Fruit fly (Drosophila melanogaster) whole organism, embryonic: ENCODE measurements around the gene Ube3a.

Experiments used
- Atf6 ChIP-seq: fragments of 200-800 bp; sonication (Bioruptor generic); IDR thresholded peaks from 2 replicates; pipeline ENCODE4 v1.3.6; 2022; ENCODE audit warnings: missing biosample characterization, missing genetic modification characterization
- B-H2 ChIP-seq: fragments of 200-800 bp; sonication (Bioruptor generic); optimal IDR thresholded peaks from 2 replicates; lab custom pipeline; 2018; ENCODE audit warnings: missing biosample characterization, mild to moderate bottlenecking, missing genetic modification characterization
- CG10274 ChIP-seq: fragments of 200-800 bp; sonication (Bioruptor generic); optimal IDR thresholded peaks from 3 replicates; lab custom pipeline; 2017; ENCODE audit warnings: missing biosample characterization, mild to moderate bottlenecking, missing genetic modification characterization
- CG11093 ChIP-seq: fragments of 200-800 bp; sonication (Bioruptor generic); IDR thresholded peaks from 3 replicates; pipeline ENCODE4 v1.3.6; 2022; ENCODE audit warnings: missing biosample characterization, missing genetic modification characterization
- CG12104 ChIP-seq: fragments of 200-800 bp; sonication (Bioruptor generic); optimal IDR thresholded peaks from 3 replicates; lab custom pipeline; 2016; ENCODE audit warnings: missing biosample characterization, missing genetic modification characterization
- CG1233 ChIP-seq: fragments of 200-800 bp; sonication (Bioruptor generic); optimal IDR thresholded peaks from 4 replicates; lab custom pipeline; 2018; ENCODE audit warnings: missing biosample characterization, mild to moderate bottlenecking, missing genetic modification characterization
- CG12659 ChIP-seq: fragments of 200-800 bp; sonication (Bioruptor generic); optimal IDR thresholded peaks from 3 replicates; lab custom pipeline; 2017; ENCODE audit warnings: mild to moderate bottlenecking, missing biosample characterization, missing genetic modification reagents, missing genetic modification characterization
- CG13775 ChIP-seq: fragments of 200-800 bp; sonication (Bioruptor generic); optimal IDR thresholded peaks from 3 replicates; lab custom pipeline; 2017; ENCODE audit warnings: missing biosample characterization, mild to moderate bottlenecking, missing genetic modification characterization
- CG15696 ChIP-seq: fragments of 200-800 bp; sonication (Bioruptor generic); optimal IDR thresholded peaks from 2 replicates; lab custom pipeline; 2019; ENCODE audit warnings: missing biosample characterization, mild to moderate bottlenecking, missing genetic modification characterization, moderate library complexity
- CG16779 ChIP-seq: fragments of 200-800 bp; sonication (Bioruptor generic); IDR thresholded peaks from 2 replicates; pipeline ENCODE4 v1.3.6; 2022; ENCODE audit warnings: missing biosample characterization, missing genetic modification characterization
- CG16863 ChIP-seq: fragments of 200-800 bp; sonication (Bioruptor generic); optimal IDR thresholded peaks from 3 replicates; lab custom pipeline; 2016; ENCODE audit warnings: missing biosample characterization, missing genetic modification characterization
- CG17361 ChIP-seq: fragments of 200-800 bp; sonication (Bioruptor generic); IDR thresholded peaks from 3 replicates; pipeline ENCODE4 v1.3.6; 2022; ENCODE audit warnings: missing biosample characterization, missing genetic modification characterization
- CG17829 ChIP-seq: fragments of 200-800 bp; optimal IDR thresholded peaks from 2 replicates; lab custom pipeline; 2019; ENCODE audit warnings: missing biosample characterization, mild to moderate bottlenecking, missing genetic modification characterization, moderate library complexity
- CG3163 ChIP-seq: fragments of 200-800 bp; sonication (Bioruptor generic); optimal IDR thresholded peaks from 3 replicates; lab custom pipeline; 2016; ENCODE audit warnings: missing biosample characterization, missing genetic modification characterization
- CG32767 ChIP-seq: fragments of 200-800 bp; sonication (Bioruptor generic); IDR thresholded peaks from 2 replicates; pipeline ENCODE4 v1.3.6; 2022; ENCODE audit warnings: missing biosample characterization, missing genetic modification characterization
- CG4282 ChIP-seq: fragments of 200-800 bp; sonication (Bioruptor generic); optimal IDR thresholded peaks from 2 replicates; lab custom pipeline; 2016; ENCODE audit warnings: missing biosample characterization, missing genetic modification characterization
- CG4360 ChIP-seq: fragments of 200-800 bp; sonication (Bioruptor generic); IDR thresholded peaks from 2 replicates; pipeline ENCODE4 v1.3.6; 2022; ENCODE audit warnings: missing biosample characterization, missing genetic modification characterization
- CG5245 ChIP-seq: fragments of 200-800 bp; sonication (Bioruptor generic); optimal IDR thresholded peaks from 3 replicates; lab custom pipeline; 2016; ENCODE audit warnings: missing biosample characterization, missing genetic modification characterization
- CG6175 ChIP-seq: fragments of 200-800 bp; sonication (Bioruptor generic); IDR thresholded peaks from 3 replicates; pipeline ENCODE4 v1.3.6; 2022; ENCODE audit warnings: missing biosample characterization, missing genetic modification characterization
- CG6654 ChIP-seq: fragments of 200-800 bp; sonication (Bioruptor generic); optimal IDR thresholded peaks from 2 replicates; lab custom pipeline; 2017; ENCODE audit warnings: missing biosample characterization, mild to moderate bottlenecking, missing genetic modification characterization
- CG6765 ChIP-seq: fragments of 200-800 bp; sonication (Bioruptor generic); optimal IDR thresholded peaks from 3 replicates; lab custom pipeline; 2017; ENCODE audit warnings: missing biosample characterization, mild to moderate bottlenecking, missing genetic modification characterization
- CG7372 ChIP-seq: fragments of 200-800 bp; sonication (Bioruptor generic); IDR thresholded peaks from 2 replicates; pipeline ENCODE4 v1.3.6; 2022; ENCODE audit warnings: missing biosample characterization, missing genetic modification characterization
- CG8281 ChIP-seq: fragments of 200-800 bp; sonication (Bioruptor generic); optimal IDR thresholded peaks from 2 replicates; lab custom pipeline; 2018; ENCODE audit warnings: missing biosample characterization, mild to moderate bottlenecking, missing genetic modification characterization, moderate library complexity
- Dbx ChIP-seq: fragments of 200-800 bp; sonication (Bioruptor generic); IDR thresholded peaks from 3 replicates; pipeline ENCODE4 v1.3.6; 2022; ENCODE audit warnings: missing biosample characterization, missing genetic modification characterization
- E2f1 ChIP-seq: fragments of 200-800 bp; sonication (Bioruptor generic); IDR thresholded peaks from 2 replicates; pipeline ENCODE4 v1.3.6; 2022; ENCODE audit warnings: missing biosample characterization, missing genetic modification characterization
- Ets97D ChIP-seq: fragments of 200-800 bp; sonication (Bioruptor generic); optimal IDR thresholded peaks from 3 replicates; lab custom pipeline; 2016; ENCODE audit warnings: missing biosample characterization, missing genetic modification characterization
- MESR4 ChIP-seq: fragments of 200-800 bp; sonication (Bioruptor generic); optimal IDR thresholded peaks from 2 replicates; lab custom pipeline; 2018; ENCODE audit warnings: missing biosample characterization, mild to moderate bottlenecking, missing genetic modification characterization, moderate library complexity
- Meics ChIP-seq: fragments of 200-800 bp; sonication (Bioruptor generic); optimal IDR thresholded peaks from 2 replicates; lab custom pipeline; 2017; ENCODE audit warnings: missing biosample characterization, mild to moderate bottlenecking, missing genetic modification characterization
- Mes4 ChIP-seq: fragments of 200-800 bp; sonication (Bioruptor generic); optimal IDR thresholded peaks from 2 replicates; lab custom pipeline; 2016; ENCODE audit warnings: missing biosample characterization, missing genetic modification characterization
- Myb ChIP-seq: fragments of 200-800 bp; sonication (Bioruptor generic); optimal IDR thresholded peaks from 2 replicates; lab custom pipeline; 2016; ENCODE audit warnings: missing biosample characterization, missing genetic modification characterization
- NfI ChIP-seq: fragments of 200-800 bp; sonication (Bioruptor generic); optimal IDR thresholded peaks from 3 replicates; lab custom pipeline; 2018; ENCODE audit warnings: missing biosample characterization, mild to moderate bottlenecking, missing genetic modification characterization, moderate library complexity
- Poxn ChIP-seq: fragments of 200-800 bp; sonication (Bioruptor generic); IDR thresholded peaks from 2 replicates; pipeline ENCODE4 v1.3.6; 2022; ENCODE audit warnings: missing biosample characterization, missing genetic modification characterization
- ap ChIP-seq: fragments of 200-800 bp; sonication (Bioruptor generic); IDR thresholded peaks from 2 replicates; pipeline ENCODE4 v1.3.6; 2022; ENCODE audit warnings: missing biosample characterization, missing genetic modification characterization
- bbx ChIP-seq: fragments of 200-800 bp; sonication (Bioruptor generic); IDR thresholded peaks from 2 replicates; pipeline ENCODE4 v1.3.6; 2022; ENCODE audit warnings: missing biosample characterization, missing genetic modification characterization; ENCODE audit not compliant: partially characterized antibody
- bcd ChIP-seq: fragments of 200-800 bp; sonication (Bioruptor generic); optimal IDR thresholded peaks from 2 replicates; lab custom pipeline; 2017; ENCODE audit warnings: missing biosample characterization, mild to moderate bottlenecking, missing genetic modification characterization
- caup ChIP-seq: fragments of 200-800 bp; sonication (Bioruptor generic); optimal IDR thresholded peaks from 3 replicates; lab custom pipeline; 2017; ENCODE audit warnings: missing biosample characterization, mild to moderate bottlenecking, missing genetic modification characterization, moderate library complexity; ENCODE audit not compliant: severe bottlenecking
- cg ChIP-seq: fragments of 200-800 bp; sonication (Bioruptor generic); optimal IDR thresholded peaks from 3 replicates; lab custom pipeline; 2019; ENCODE audit warnings: missing biosample characterization, mild to moderate bottlenecking, missing genetic modification characterization, moderate library complexity
- corto ChIP-seq: fragments of 200-800 bp; sonication (Bioruptor generic); optimal IDR thresholded peaks from 2 replicates; lab custom pipeline; 2016; ENCODE audit warnings: missing biosample characterization, mild to moderate bottlenecking, missing genetic modification characterization, moderate library complexity
- grn ChIP-seq: fragments of 200-800 bp; sonication (Bioruptor generic); optimal IDR thresholded peaks from 3 replicates; lab custom pipeline; 2017; ENCODE audit warnings: missing biosample characterization, missing genetic modification characterization
- hth ChIP-seq: fragments of >200 bp; optimal IDR thresholded peaks from 2 replicates; lab custom pipeline; 2017; ENCODE audit warnings: inconsistent platforms
- inv ChIP-seq: fragments of 200-800 bp; sonication (Bioruptor generic); IDR thresholded peaks from 2 replicates; pipeline ENCODE4 v1.3.6; 2022; ENCODE audit warnings: missing biosample characterization, missing genetic modification characterization; ENCODE audit not compliant: partially characterized antibody
- p53 ChIP-seq: fragments of 200-800 bp; sonication (Bioruptor generic); optimal IDR thresholded peaks from 2 replicates; lab custom pipeline; 2016; ENCODE audit warnings: missing biosample characterization, missing genetic modification characterization
- pb ChIP-seq: fragments of 200-800 bp; sonication (Bioruptor generic); optimal IDR thresholded peaks from 3 replicates; lab custom pipeline; 2016; ENCODE audit warnings: missing biosample characterization, missing genetic modification characterization
- peb ChIP-seq: fragments of 200-800 bp; sonication (Bioruptor generic); IDR thresholded peaks from 2 replicates; pipeline ENCODE4 v1.3.6; 2022; ENCODE audit warnings: missing biosample characterization, missing genetic modification characterization
- pita ChIP-seq: fragments of 200-800 bp; sonication (Bioruptor generic); optimal IDR thresholded peaks from 2 replicates; lab custom pipeline; 2017; ENCODE audit warnings: missing biosample characterization, mild to moderate bottlenecking, missing genetic modification characterization
- sc ChIP-seq, 3 experiments: fragments of >200 bp in 2 of 3; fragments of 200-800 bp in 1 of 3; sonication (Bioruptor generic) in 1 of 3; optimal IDR thresholded peaks; 2 replicates in 2 of 3; 3 replicates in 1 of 3; lab custom pipeline; 2017; ENCODE audit warnings: mild to moderate bottlenecking in 1 of 3, missing biosample characterization in 1 of 3, missing genetic modification characterization in 1 of 3, missing genetic modification reagents in 1 of 3
- sisA ChIP-seq: fragments of 200-800 bp; sonication (Bioruptor generic); IDR thresholded peaks from 2 replicates; pipeline ENCODE4 v1.3.6; 2022; ENCODE audit warnings: missing biosample characterization, missing genetic modification characterization
- slp2 ChIP-seq: fragments of 200-800 bp; sonication (Bioruptor generic); optimal IDR thresholded peaks from 2 replicates; lab custom pipeline; 2016; ENCODE audit warnings: missing biosample characterization, missing genetic modification characterization
- unpg ChIP-seq: fragments of 200-800 bp; sonication (Bioruptor generic); optimal IDR thresholded peaks from 3 replicates; lab custom pipeline; 2018; ENCODE audit warnings: missing biosample characterization, mild to moderate bottlenecking, missing genetic modification characterization, moderate library complexity
- wdn ChIP-seq: fragments of 200-800 bp; sonication (Bioruptor generic); IDR thresholded peaks from 2 replicates; pipeline ENCODE4 v1.3.6; 2022; ENCODE audit warnings: missing biosample characterization, missing genetic modification characterization

The Ube3a gene

DNA sequence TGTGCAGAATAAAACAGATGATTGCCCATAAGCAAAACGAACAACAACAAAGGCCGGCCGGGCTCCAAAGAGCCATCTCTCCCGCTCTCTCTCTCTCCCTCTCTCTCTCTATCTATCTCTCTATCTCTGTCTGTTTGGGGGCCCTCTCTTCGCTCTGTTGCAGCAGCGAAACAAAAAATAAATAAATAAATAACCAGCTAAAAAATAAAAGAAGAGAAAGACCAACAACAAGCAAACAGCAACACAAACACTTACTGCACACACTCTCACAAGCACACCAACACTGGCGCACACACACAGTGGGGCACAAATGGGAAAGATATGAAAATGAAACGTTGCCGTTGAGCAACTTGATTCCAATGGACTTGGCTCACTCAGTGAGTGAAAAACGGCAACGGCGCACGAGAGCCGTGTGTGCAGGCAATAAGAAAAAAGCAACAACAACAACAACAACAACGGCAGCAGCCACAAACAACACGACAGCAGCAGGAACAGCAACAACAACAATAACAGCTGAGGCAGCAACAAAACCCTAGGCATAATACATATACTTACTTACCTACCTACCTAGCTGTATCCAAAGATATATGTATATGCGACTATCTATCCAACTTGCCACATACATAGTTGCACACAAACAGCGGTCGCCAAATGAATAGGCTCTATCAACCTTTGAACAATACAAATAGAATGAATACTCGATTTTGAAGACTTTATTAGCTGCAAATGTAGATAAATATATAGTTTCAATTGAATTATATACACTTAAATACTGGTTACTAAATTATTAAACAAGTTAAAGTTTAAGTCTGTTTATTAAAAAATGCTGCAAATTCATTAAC lies 35.9 kb upstream of the Ube3a start (continued):
- TF ChIP-seq B-H2 (GFP tag; lab: Kevin White, UChicago) (no peak), CG4282 (peak; percentile 36), CG6654 (no peak), Dbx (GFP tag; lab: Robert Waterston, UW) (0 out of 3 replicates have a peak, but pooled peaks have one; percentile 43), bcd (no peak), corto (GFP tag; lab: Kevin White, UChicago) (peak; percentile 87), p53 (GFP tag; lab: Kevin White, UChicago) (no peak), CG3163 (GFP tag; lab: Kevin White, UChicago) (peak; percentile 85), E2f1 (GFP tag; lab: Robert Waterston, UW) (no peak), CG13775 (GFP tag; lab: Kevin White, UChicago) (no peak), Meics (GFP tag; lab: Kevin White, UChicago) (no peak), wdn (GFP tag; lab: Robert Waterston, UW) (no peak), CG8281 (tag; lab: Kevin White, UChicago) (no peak), NfI (no peak), unpg (GFP tag; lab: Kevin White, UChicago) (no peak), Ets97D (GFP tag; lab: Kevin White, UChicago) (no peak), cg (GFP tag; lab: Kevin White, UChicago) (peak; percentile 96), sisA (GFP tag; lab: Robert Waterston, UW) (no peak), pita (GFP tag; lab: Kevin White, UChicago) (no peak), inv (GFP tag; lab: Robert Waterston, UW) (no peak), hth (no peak), peb (no peak), Atf6 (GFP tag; lab: Robert Waterston, UW) (peak; percentile 46; the same call in 1 of the 2 replicates), Myb (no peak), CG4360 (GFP tag; lab: Robert Waterston, UW) (peak; percentile 100), CG32767 (GFP tag; lab: Robert Waterston, UW) (no peak), ap (GFP tag; lab: Robert Waterston, UW) (no peak), CG16863 (GFP tag; lab: Kevin White, UChicago) (peak; percentile 29), CG7372 (GFP tag; lab: Robert Waterston, UW) (no peak), CG6175 (GFP tag; lab: Robert Waterston, UW) (peak; percentile 75; the same call in 1 of the 3 replicates), CG11093 (no peak), CG16779 (GFP tag; lab: Robert Waterston, UW) (no peak), slp2 (no peak), CG17829 (tag; lab: Kevin White, UChicago) (peak; percentile 23), sc (optimal IDR thresholded peaks at IDR 0.05; lab: Kevin White, UChicago) (no peak), sc (GFP tag; optimal IDR thresholded peaks at IDR 0.05; lab: Kevin White, UChicago) (no peak), CG1233 (GFP tag; lab: Kevin White, UChicago) (no peak), bbx (peak; percentile 57), grn (GFP tag; lab: Kevin White, UChicago) (peak; percentile 49), CG5245 (GFP tag; lab: Kevin White, UChicago) (no peak), Mes4 (GFP tag; lab: Kevin White, UChicago) (no peak), caup (GFP tag; lab: Kevin White, UChicago) (no peak), CG12104 (no peak), CG10274 (GFP tag; lab: Kevin White, UChicago) (no peak), CG12659 (no peak), MESR4 (no peak), CG6765 (GFP tag; lab: Kevin White, UChicago) (no peak), CG15696 (tag; lab: Kevin White, UChicago) (peak; percentile 8), pb (GFP tag; lab: Kevin White, UChicago) (no peak), CG17361 (no peak; the same call in 2 of the 3 replicates), Poxn (GFP tag; lab: Robert Waterston, UW) (no peak)
